Worm (Caenorhabditis elegans) whole organism, young adult: ENCODE measurements around the gene lin-15B.

Experiments
- C17E4.6 ChIP-seq: fragments of 200-800 bp; sonication (Bioruptor generic); IDR thresholded peaks from 2 replicates; pipeline ENCODE4 v1.3.6; 2022; ENCODE audit warnings: missing genetic modification reagents, missing genetic modification characterization, missing compliant biosample characterization
- F23B12.7 ChIP-seq: sonication (generic microtip); optimal IDR thresholded peaks from 2 replicates; lab custom pipeline; 2017; ENCODE audit warnings: missing genetic modification characterization, mild to moderate bottlenecking, missing compliant biosample characterization, antibody characterized with exemption, moderate library complexity; ENCODE audit not compliant: insufficient read depth
- athp-1 ChIP-seq: sonication (generic microtip); optimal IDR thresholded peaks from 2 replicates; lab custom pipeline; 2017; ENCODE audit warnings: mild to moderate bottlenecking, missing genetic modification characterization, missing compliant biosample characterization
- ceh-40 ChIP-seq: fragments of 200-800 bp; sonication (Bioruptor generic); IDR thresholded peaks from 2 replicates; pipeline ENCODE4 v1.3.6; 2022; ENCODE audit warnings: missing genetic modification characterization, missing compliant biosample characterization
- hmg-20 ChIP-seq: fragments of 200-800 bp; sonication (Bioruptor generic); IDR thresholded peaks from 2 replicates; pipeline ENCODE4 v1.3.6; 2022; ENCODE audit warnings: missing genetic modification reagents, missing genetic modification characterization, missing compliant biosample characterization
- xnd-1 ChIP-seq: sonication (generic microtip); optimal IDR thresholded peaks from 2 replicates; lab custom pipeline; 2016; ENCODE audit warnings: missing genotype, missing genetic modification reagents, missing genetic modification characterization, missing compliant biosample characterization
- ztf-22 ChIP-seq: fragments of 200-800 bp; sonication (Bioruptor generic); optimal IDR thresholded peaks from 2 replicates; lab custom pipeline; 2018; ENCODE audit warnings: mild to moderate bottlenecking, missing genetic modification characterization, moderate library complexity, missing compliant biosample characterization
- ztf-3 ChIP-seq: fragments of 200-800 bp; sonication (Bioruptor generic); optimal IDR thresholded peaks from 2 replicates; lab custom pipeline; 2018; ENCODE audit warnings: mild to moderate bottlenecking, missing genetic modification characterization, missing compliant biosample characterization

lin-15B gene

ce11 chrX:15779503-15779902, 53.6 kb downstream of the lin-15B start (continued):
- TF ChIP-seq F23B12.7 (tag; lab: Kevin White, UChicago) (peak; percentile 66), athp-1 (tag; lab: Kevin White, UChicago) (no peak), hmg-20 (GFP tag; lab: Robert Waterston, UW) (no peak), ztf-22 (no peak), ztf-3 (GFP tag; lab: Kevin White, UChicago) (no peak), ceh-40 (GFP tag; lab: Robert Waterston, UW) (no peak), xnd-1 (tag; lab: Kevin White, UChicago) (no peak), C17E4.6 (no peak)
